Fruit fly (Drosophila melanogaster) whole organism, pupa: ENCODE measurements around the gene CG11726.

Experiments
- CG12605 ChIP-seq: fragments of 200-800 bp; sonication (Bioruptor generic); IDR thresholded peaks from 2 replicates; pipeline ENCODE4 v1.3.6; 2022; ENCODE audit warnings: missing biosample characterization, missing genetic modification characterization
- CG13204 ChIP-seq: fragments of 200-800 bp; sonication (Bioruptor generic); optimal IDR thresholded peaks from 2 replicates; lab custom pipeline; 2018; ENCODE audit warnings: missing biosample characterization, mild to moderate bottlenecking, missing genetic modification characterization, moderate library complexity
- CG14655 ChIP-seq: fragments of 200-800 bp; sonication (Bioruptor generic); optimal IDR thresholded peaks from 3 replicates; lab custom pipeline; 2017; ENCODE audit warnings: mild to moderate bottlenecking, missing biosample characterization, missing genetic modification reagents, missing genetic modification characterization
- CG15710 ChIP-seq: fragments of 200-800 bp; sonication (Bioruptor generic); optimal IDR thresholded peaks from 2 replicates; lab custom pipeline; 2018; ENCODE audit warnings: missing biosample characterization, mild to moderate bottlenecking, missing genetic modification characterization, moderate library complexity
- CG17806 ChIP-seq: fragments of 200-800 bp; sonication (Bioruptor generic); optimal IDR thresholded peaks from 2 replicates; lab custom pipeline; 2018; ENCODE audit warnings: missing biosample characterization, mild to moderate bottlenecking, missing genetic modification characterization, moderate library complexity
- CG32121 ChIP-seq: fragments of 200-800 bp; sonication (Bioruptor generic); IDR thresholded peaks from 2 replicates; pipeline ENCODE4 v1.3.6; 2022; ENCODE audit warnings: missing biosample characterization, missing genetic modification characterization
- CG4496 ChIP-seq: fragments of 200-800 bp; sonication (Bioruptor generic); IDR thresholded peaks from 3 replicates; pipeline ENCODE4 v1.3.6; 2022; ENCODE audit warnings: missing biosample characterization, missing genetic modification characterization
- CG9948 ChIP-seq: fragments of 200-800 bp; sonication (Bioruptor generic); optimal IDR thresholded peaks from 2 replicates; lab custom pipeline; 2018; ENCODE audit warnings: missing biosample characterization, mild to moderate bottlenecking, missing genetic modification characterization, moderate library complexity
- EcR ChIP-seq: fragments of 200-800 bp; sonication (Bioruptor generic); optimal IDR thresholded peaks from 3 replicates; lab custom pipeline; 2019; ENCODE audit warnings: missing biosample characterization, missing genetic modification characterization, mild to moderate bottlenecking, moderate library complexity, missing genetic modification reagents
- Snoo ChIP-seq: fragments of 200-800 bp; sonication (Bioruptor generic); optimal IDR thresholded peaks from 3 replicates; lab custom pipeline; 2017; ENCODE audit warnings: missing biosample characterization, mild to moderate bottlenecking, missing genetic modification characterization, inconsistent platforms
- rn ChIP-seq: fragments of 200-800 bp; sonication (Bioruptor generic); IDR thresholded peaks from 2 replicates; pipeline ENCODE4 v1.3.6; 2022; ENCODE audit warnings: missing biosample characterization, missing genetic modification characterization

- TF ChIP-seq rn (GFP tag; lab: Robert Waterston, UW), result no peak
- no peak for TF ChIP-seq CG17806
- no peak for TF ChIP-seq EcR (GFP tag; lab: Kevin White, UChicago)
- no peak for TF ChIP-seq CG12605
- no peak for TF ChIP-seq Snoo (tag; lab: Kevin White, UChicago)
- TF ChIP-seq CG9948 (tag; lab: Kevin White, UChicago), result no peak
- TF ChIP-seq CG13204 (GFP tag; lab: Kevin White, UChicago), result no peak
- no peak for TF ChIP-seq CG4496 (GFP tag; lab: Robert Waterston, UW)
- no peak for TF ChIP-seq CG15710 (tag; lab: Kevin White, UChicago)
- no peak for TF ChIP-seq CG14655
- no peak for TF ChIP-seq CG32121 (GFP tag; lab: Robert Waterston, UW)
Measured at dm6 chr3L:11424858-11425257, 30.4 kb downstream of the CG11726 start, which contains the start of gene CG7560.
